Worm (Caenorhabditis elegans): ENCODE data around the gene glb-2.

DNA sequence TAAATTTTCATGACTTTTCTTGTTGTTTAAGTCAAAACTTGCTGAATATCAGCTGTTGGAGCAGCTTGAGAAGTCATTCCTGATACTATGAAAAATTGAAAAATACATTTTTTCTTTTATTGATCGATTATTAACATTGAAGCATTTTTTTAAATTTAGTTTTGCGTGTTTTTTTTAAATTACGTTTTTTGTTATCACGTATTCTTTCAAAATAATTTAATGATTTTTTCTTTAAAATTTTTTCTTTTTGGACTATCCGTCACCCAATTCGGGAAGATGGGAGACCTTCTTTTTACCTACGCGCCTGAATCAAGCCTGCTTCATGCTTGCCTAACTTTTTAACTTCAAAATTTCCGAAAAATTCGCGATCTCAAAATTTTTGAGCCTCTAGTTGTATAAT lies 31.1 kb upstream of the glb-2 start, which contains the start of gene F42C5.5:
- no peak for TF ChIP-seq ztf-11 (tag; optimal IDR thresholded peaks at IDR 0.05)
- no peak for TF ChIP-seq unc-62 (GFP tag; optimal IDR thresholded peaks at IDR 0.05)
- no peak for TF ChIP-seq nhr-237 (tag; optimal IDR thresholded peaks at IDR 0.05)
- no peak for TF ChIP-seq snpc-4 (tag; optimal IDR thresholded peaks at IDR 0.05)
- TF ChIP-seq mep-1 (tag; optimal IDR thresholded peaks at IDR 0.05), result no peak
- no peak for TF ChIP-seq lsy-2 (tag; optimal IDR thresholded peaks at IDR 0.05)
- TF ChIP-seq nhr-12 (tag; optimal IDR thresholded peaks at IDR 0.05), result no peak
- no peak for TF ChIP-seq elt-3 (tag; optimal IDR thresholded peaks at IDR 0.05)
- TF ChIP-seq flh-1 (GFP tag; optimal IDR thresholded peaks at IDR 0.05), result no peak
- no peak for TF ChIP-seq sptf-1 (tag; optimal IDR thresholded peaks at IDR 0.05)
- no peak for TF ChIP-seq ceh-83 (GFP tag; optimal IDR thresholded peaks at IDR 0.05)
- no peak for TF ChIP-seq nhr-76 (tag; optimal IDR thresholded peaks at IDR 0.05)
- TF ChIP-seq pha-4 (tag; optimal IDR thresholded peaks at IDR 0.05), result no peak

Measured in whole organism, mixed stage, embryonic.